Worm (Caenorhabditis elegans) whole organism, L4 larva: ENCODE data around the gene T14G12.11.

ENCODE experiments used
- duxl-1 ChIP-seq: sonication (generic microtip); optimal IDR thresholded peaks from 2 replicates; lab custom pipeline; 2016; ENCODE audit warnings: mild to moderate bottlenecking, missing genetic modification characterization, moderate library complexity, missing compliant biosample characterization; ENCODE audit not compliant: poor library complexity
- lsy-2 ChIP-seq, 2 experiments: fragments of 150-350 bp in 1 of 2; sonication (generic microtip) in 1 of 2; optimal IDR thresholded peaks; 2 replicates each; lab custom pipeline; 2014 to 2017; ENCODE audit warnings: missing biosample characterization in 2 of 2, missing genetic modification characterization in 2 of 2
- sdz-12 ChIP-seq: fragments of 200-800 bp; sonication (Bioruptor generic); optimal IDR thresholded peaks from 2 replicates; lab custom pipeline; 2018; ENCODE audit warnings: mild to moderate bottlenecking, missing genetic modification characterization, missing compliant biosample characterization
- unc-62 ChIP-seq, 3 experiments: fragments of 150-350 bp in 1 of 3; sonication (generic microtip); optimal IDR thresholded peaks in 2 of 3; peaks in 1 of 3; 1 replicate in 1 of 3; 2 replicates in 2 of 3; lab custom pipeline; 2014 to 2017; ENCODE audit warnings: missing biosample characterization in 3 of 3, missing genetic modification characterization in 3 of 3, missing genetic modification reagents in 3 of 3, missing genotype in 1 of 3

DNA sequence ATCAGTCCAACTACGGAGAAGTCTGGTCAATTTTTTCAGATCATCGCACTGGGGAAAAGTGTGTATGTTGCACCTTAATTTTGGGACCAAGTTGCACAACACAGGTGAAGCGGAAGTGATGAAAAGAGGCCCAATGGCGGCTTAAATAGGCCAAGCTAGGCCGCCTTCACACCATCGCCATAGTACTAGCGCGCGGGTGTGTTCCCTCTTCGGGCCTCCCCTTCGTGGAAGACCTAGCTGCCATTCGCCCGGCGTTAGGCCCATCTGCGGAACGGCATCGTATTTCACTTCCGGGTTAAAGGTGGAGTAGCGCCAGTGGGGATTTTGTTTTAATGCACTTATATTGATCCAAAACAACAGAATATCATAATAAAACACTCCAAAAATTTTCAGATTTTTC is 2.5 kb downstream of the T14G12.11 start:
- TF ChIP-seq unc-62 (GFP tag; optimal IDR thresholded peaks at IDR 0.05 in 1 of 2; lab: Kevin White, UChicago) (no peak), unc-62 (tag; optimal IDR thresholded peaks at IDR 0.05; lab: Kevin White, UChicago) (no peak), duxl-1 (tag; lab: Kevin White, UChicago) (no peak), lsy-2 (tag; optimal IDR thresholded peaks at IDR 0.05; lab: Kevin White, UChicago) (no peak), sdz-12 (GFP tag; lab: Kevin White, UChicago) (no peak)
